Worm (Caenorhabditis elegans) whole organism, midembryonic: ENCODE data around the gene der-2.

Experiments used
- T22C8.4 ChIP-seq: fragments of 200-800 bp; sonication (Bioruptor generic); IDR thresholded peaks from 2 replicates; pipeline ENCODE4 v1.3.6; 2022; ENCODE audit warnings: missing genetic modification characterization, missing compliant biosample characterization
- med-1 ChIP-seq: sonication (generic microtip); optimal IDR thresholded peaks from 2 replicates; lab custom pipeline; 2017; ENCODE audit warnings: missing genetic modification characterization, mild to moderate bottlenecking, missing compliant biosample characterization, antibody characterized with exemption, missing genetic modification reagents; ENCODE audit not compliant: insufficient read depth
- ztf-29 ChIP-seq: fragments of 200-800 bp; sonication (Bioruptor generic); IDR thresholded peaks from 2 replicates; pipeline ENCODE4 v1.3.6; 2022; ENCODE audit warnings: missing genetic modification reagents, missing genetic modification characterization, missing compliant biosample characterization

- TF ChIP-seq T22C8.4 (no peak), med-1 (GFP tag; lab: Kevin White, UChicago) (no peak), ztf-29 (no peak)
These were observed 19.7 kb downstream of the der-2 start for ce11 chrIII:7203130-7203775.
